Worm (Caenorhabditis elegans) whole organism, L4 larva: Measurements from ENCODE around the gene F37C4.6.

Source experiments
- F26F4.8 ChIP-seq: fragments of 200-800 bp; sonication (Bioruptor generic); conservative IDR thresholded peaks from 2 replicates; pipeline ENCODE4 v1.3.6; 2022; ENCODE audit warnings: missing genetic modification characterization, missing compliant biosample characterization
- F37D6.2 ChIP-seq: sonication (generic microtip); optimal IDR thresholded peaks from 2 replicates; lab custom pipeline; 2016; ENCODE audit warnings: mild to moderate bottlenecking, missing genetic modification characterization, missing compliant biosample characterization
- R02D3.7 ChIP-seq: fragments of 150-350 bp; sonication (generic microtip); optimal IDR thresholded peaks from 3 replicates; lab custom pipeline; 2014; ENCODE audit warnings: missing biosample characterization, missing genetic modification characterization
- T26A8.4 ChIP-seq: fragments of 200-800 bp; sonication (Bioruptor generic); IDR thresholded peaks from 2 replicates; pipeline ENCODE4 v1.3.6; 2022; ENCODE audit warnings: missing genetic modification characterization, missing compliant biosample characterization
- Y48G9A.11 ChIP-seq: fragments of 200-800 bp; sonication (Bioruptor generic); IDR thresholded peaks from 2 replicates; pipeline ENCODE4 v1.3.6; 2022; ENCODE audit warnings: missing genetic modification reagents, missing genetic modification characterization, missing compliant biosample characterization
- ama-1 ChIP-seq: fragments of 150-350 bp; optimal IDR thresholded peaks from 2 replicates; lab custom pipeline; 2014; ENCODE audit warnings: inconsistent platforms, mixed read lengths
- ceh-82 ChIP-seq: sonication (generic microtip); optimal IDR thresholded peaks from 2 replicates; lab custom pipeline; 2017; ENCODE audit warnings: missing biosample characterization, missing genetic modification characterization
- daf-16 ChIP-seq, 3 experiments: sonication (generic microtip); optimal IDR thresholded peaks; 2 replicates each; lab custom pipeline; 2016 to 2017; ENCODE audit warnings: missing genetic modification characterization in 3 of 3, missing genetic modification reagents in 3 of 3, mild to moderate bottlenecking in 2 of 3, missing compliant biosample characterization in 2 of 3, missing biosample characterization in 1 of 3, moderate library complexity in 1 of 3
- daf-19 ChIP-seq: fragments of 200-800 bp; sonication (Bioruptor generic); conservative IDR thresholded peaks from 2 replicates; pipeline ENCODE4 v1.3.6; 2022; ENCODE audit warnings: missing genetic modification characterization, missing compliant biosample characterization
- daf-8 ChIP-seq: fragments of 200-800 bp; sonication (Bioruptor generic); IDR thresholded peaks from 2 replicates; pipeline ENCODE4 v1.3.6; 2022; ENCODE audit warnings: missing genetic modification characterization, missing compliant biosample characterization
- dmd-6 ChIP-seq: fragments of 200-800 bp; sonication (Bioruptor generic); IDR thresholded peaks from 2 replicates; pipeline ENCODE4 v1.3.6; 2022; ENCODE audit warnings: missing genetic modification reagents, missing genetic modification characterization, missing compliant biosample characterization
- dmd-8 ChIP-seq: fragments of 200-800 bp; sonication (Bioruptor generic); IDR thresholded peaks from 2 replicates; pipeline ENCODE4 v1.3.6; 2022; ENCODE audit warnings: missing genetic modification characterization, missing compliant biosample characterization
- dmd-9 ChIP-seq: fragments of 200-800 bp; sonication (Bioruptor generic); IDR thresholded peaks from 2 replicates; pipeline ENCODE4 v1.3.6; 2022; ENCODE audit warnings: missing genetic modification reagents, missing genetic modification characterization, missing compliant biosample characterization
- dpl-1 ChIP-seq: fragments of 150-350 bp; optimal IDR thresholded peaks from 2 replicates; lab custom pipeline; 2014; ENCODE audit warnings: missing biosample characterization, missing genetic modification reagents, missing genetic modification characterization
- dve-1 ChIP-seq: sonication (generic microtip); optimal IDR thresholded peaks from 2 replicates; lab custom pipeline; 2017; ENCODE audit warnings: antibody characterized with exemption, mild to moderate bottlenecking, missing genetic modification characterization, missing compliant biosample characterization; ENCODE audit not compliant: insufficient read depth
- egl-27 ChIP-seq: sonication (generic microtip); optimal IDR thresholded peaks from 3 replicates; lab custom pipeline; 2017; ENCODE audit warnings: missing biosample characterization, missing genetic modification reagents, missing genetic modification characterization
- fos-1 ChIP-seq: fragments of 150-350 bp; optimal IDR thresholded peaks from 2 replicates; lab custom pipeline; 2014; ENCODE audit warnings: missing biosample characterization, missing genetic modification characterization
- gei-8 ChIP-seq: fragments of 200-800 bp; sonication (Bioruptor generic); optimal IDR thresholded peaks from 2 replicates; lab custom pipeline; 2018; ENCODE audit warnings: mild to moderate bottlenecking, missing genetic modification characterization, missing compliant biosample characterization
- hif-1 ChIP-seq, 2 experiments: sonication (generic microtip); optimal IDR thresholded peaks; 2 replicates each; lab custom pipeline; 2016 to 2017; ENCODE audit warnings: missing compliant biosample characterization in 2 of 2, missing genetic modification characterization in 2 of 2, missing genetic modification reagents in 2 of 2, missing genotype in 2 of 2, mild to moderate bottlenecking in 1 of 2
- hlh-11 ChIP-seq: fragments of 200-800 bp; sonication (Bioruptor generic); optimal IDR thresholded peaks from 2 replicates; lab custom pipeline; 2018; ENCODE audit warnings: mild to moderate bottlenecking, missing genetic modification characterization, missing compliant biosample characterization
- hlh-30 ChIP-seq: sonication (generic microtip); optimal IDR thresholded peaks from 2 replicates; lab custom pipeline; 2017; ENCODE audit warnings: antibody characterized with exemption, mild to moderate bottlenecking, missing genetic modification characterization, missing compliant biosample characterization; ENCODE audit not compliant: insufficient read depth
- hmg-1.1 ChIP-seq: fragments of 200-800 bp; sonication (Bioruptor generic); IDR thresholded peaks from 2 replicates; pipeline ENCODE4 v1.3.6; 2022; ENCODE audit warnings: missing genetic modification reagents, missing genetic modification characterization, missing compliant biosample characterization
- lin-29 ChIP-seq: fragments of 200-800 bp; sonication (Bioruptor generic); IDR thresholded peaks from 2 replicates; pipeline ENCODE4 v1.3.6; 2022; ENCODE audit warnings: missing genetic modification reagents, missing genetic modification characterization, missing compliant biosample characterization
- lin-39 ChIP-seq: fragments of 150-350 bp; optimal IDR thresholded peaks from 2 replicates; lab custom pipeline; 2014; ENCODE audit warnings: missing biosample characterization, missing genetic modification reagents, missing genetic modification characterization
- lsy-2 ChIP-seq, 2 experiments: fragments of 150-350 bp in 1 of 2; sonication (generic microtip) in 1 of 2; optimal IDR thresholded peaks; 2 replicates each; lab custom pipeline; 2014 to 2017; ENCODE audit warnings: missing biosample characterization in 2 of 2, missing genetic modification characterization in 2 of 2
- madf-5 ChIP-seq, 2 experiments: fragments of 200-800 bp; sonication (Bioruptor generic); IDR thresholded peaks; 2 replicates each; pipeline ENCODE4 v1.3.6; 2022; ENCODE audit warnings: missing compliant biosample characterization in 2 of 2, missing genetic modification characterization in 2 of 2
- madf-9 ChIP-seq: fragments of 200-800 bp; sonication (Bioruptor generic); conservative IDR thresholded peaks from 2 replicates; pipeline ENCODE4 v1.3.6; 2022; ENCODE audit warnings: missing genetic modification reagents, missing genetic modification characterization, missing compliant biosample characterization
- mdl-1 ChIP-seq, 2 experiments: fragments of 150-350 bp in 1 of 2; sonication (generic microtip) in 1 of 2; optimal IDR thresholded peaks; 2 replicates each; lab custom pipeline; 2014 to 2017; ENCODE audit warnings: missing biosample characterization in 2 of 2, missing genetic modification characterization in 2 of 2
- mep-1 ChIP-seq: fragments of 150-350 bp; sonication (generic microtip); optimal IDR thresholded peaks from 3 replicates; lab custom pipeline; 2014; ENCODE audit warnings: missing biosample characterization, missing genetic modification characterization
- mes-2 ChIP-seq: sonication (generic microtip); optimal IDR thresholded peaks from 2 replicates; lab custom pipeline; 2016; ENCODE audit warnings: missing genotype, mild to moderate bottlenecking, missing genetic modification characterization, missing compliant biosample characterization; ENCODE audit not compliant: poor library complexity, severe bottlenecking
- mxl-2 ChIP-seq: fragments of 200-800 bp; sonication (Bioruptor generic); conservative IDR thresholded peaks from 2 replicates; pipeline ENCODE4 v1.3.6; 2022; ENCODE audit warnings: missing genetic modification reagents, missing genetic modification characterization, missing compliant biosample characterization
- nhr-10 ChIP-seq: fragments of 150-350 bp; optimal IDR thresholded peaks from 2 replicates; lab custom pipeline; 2014; ENCODE audit warnings: missing biosample characterization, missing genetic modification characterization
- nhr-11 ChIP-seq: fragments of 150-350 bp; optimal IDR thresholded peaks from 2 replicates; lab custom pipeline; 2014; ENCODE audit warnings: missing biosample characterization, missing genetic modification characterization
- nhr-237 ChIP-seq: sonication (generic microtip); optimal IDR thresholded peaks from 2 replicates; lab custom pipeline; 2017; ENCODE audit warnings: missing biosample characterization, missing genetic modification characterization
- nhr-25 ChIP-seq: sonication (generic microtip); optimal IDR thresholded peaks from 2 replicates; lab custom pipeline; 2017; ENCODE audit warnings: missing genetic modification characterization, mild to moderate bottlenecking, missing compliant biosample characterization, antibody characterized with exemption, moderate library complexity, borderline replicate concordance; ENCODE audit not compliant: insufficient read depth
- nhr-28 ChIP-seq: fragments of 150-350 bp; optimal IDR thresholded peaks from 2 replicates; lab custom pipeline; 2014; ENCODE audit warnings: missing biosample characterization, missing genetic modification characterization
- nhr-6 ChIP-seq: fragments of 150-350 bp; optimal IDR thresholded peaks from 2 replicates; lab custom pipeline; 2014; ENCODE audit warnings: missing biosample characterization, missing genetic modification characterization
- nhr-77 ChIP-seq: fragments of 150-350 bp; optimal IDR thresholded peaks from 2 replicates; lab custom pipeline; 2014; ENCODE audit warnings: missing biosample characterization, missing genetic modification characterization
- pha-4 ChIP-seq, 2 experiments: fragments of 150-350 bp in 1 of 2; fragments of 200-800 bp in 1 of 2; sonication (Bioruptor generic) in 1 of 2; IDR thresholded peaks in 1 of 2; optimal IDR thresholded peaks in 1 of 2; 2 replicates each; pipeline versions ENCODE4 v1.3.6 to Lab custom; 2014 to 2022; ENCODE audit warnings: missing genetic modification characterization in 2 of 2, missing genetic modification reagents in 2 of 2, missing biosample characterization in 1 of 2, missing compliant biosample characterization in 1 of 2
- sdz-12 ChIP-seq: fragments of 200-800 bp; sonication (Bioruptor generic); optimal IDR thresholded peaks from 2 replicates; lab custom pipeline; 2018; ENCODE audit warnings: mild to moderate bottlenecking, missing genetic modification characterization, missing compliant biosample characterization
- set-16 ChIP-seq: fragments of 200-800 bp; sonication (Bioruptor generic); IDR thresholded peaks from 2 replicates; pipeline ENCODE4 v1.3.6; 2022; ENCODE audit warnings: missing genetic modification reagents, missing genetic modification characterization, missing compliant biosample characterization
- spr-3 ChIP-seq: fragments of 200-800 bp; sonication (Bioruptor generic); optimal IDR thresholded peaks from 2 replicates; lab custom pipeline; 2018; ENCODE audit warnings: mild to moderate bottlenecking, missing genetic modification characterization, missing compliant biosample characterization
- unc-62 ChIP-seq, 3 experiments: fragments of 150-350 bp in 1 of 3; sonication (generic microtip); optimal IDR thresholded peaks in 2 of 3; peaks in 1 of 3; 1 replicate in 1 of 3; 2 replicates in 2 of 3; lab custom pipeline; 2014 to 2017; ENCODE audit warnings: missing biosample characterization in 3 of 3, missing genetic modification characterization in 3 of 3, missing genetic modification reagents in 3 of 3, missing genotype in 1 of 3
- vab-7 ChIP-seq: fragments of 200-800 bp; sonication (Bioruptor generic); IDR thresholded peaks from 2 replicates; pipeline ENCODE4 v1.3.6; 2022; ENCODE audit warnings: missing genetic modification reagents, missing genetic modification characterization, missing compliant biosample characterization
- zfp-3 ChIP-seq: fragments of 200-800 bp; sonication (Bioruptor generic); conservative IDR thresholded peaks from 2 replicates; pipeline ENCODE4 v1.3.6; 2022; ENCODE audit warnings: missing genetic modification reagents, missing genetic modification characterization, missing compliant biosample characterization
- ztf-11 ChIP-seq: fragments of 150-350 bp; optimal IDR thresholded peaks from 2 replicates; lab custom pipeline; 2014; ENCODE audit warnings: missing biosample characterization, missing genetic modification characterization

Gene F37C4.6

ce11 chrIV:3874417-3874816, 3.7 kb downstream of the F37C4.6 start:
- TF ChIP-seq spr-3 (GFP tag; lab: Kevin White, UChicago), result no peak
- TF ChIP-seq ama-1 (lab: Kevin White, UChicago), result peak; percentile 97
- TF ChIP-seq nhr-6 (tag; lab: Kevin White, UChicago), result peak; percentile 63
- TF ChIP-seq sdz-12 (GFP tag; lab: Kevin White, UChicago), result no peak
- 0 out of 2 replicates have a peak, but pooled peaks have one; percentile 34 for TF ChIP-seq T26A8.4 (GFP tag; lab: Robert Waterston, UW)
- no peak for TF ChIP-seq lin-39 (tag; lab: Kevin White, UChicago)
- peak; percentile 55 for TF ChIP-seq nhr-77 (tag; lab: Kevin White, UChicago)
- no peak for TF ChIP-seq Y48G9A.11 (GFP tag; lab: Robert Waterston, UW)
- TF ChIP-seq lin-29 (GFP tag; lab: Robert Waterston, UW), result no peak
- TF ChIP-seq R02D3.7 (tag; lab: Kevin White, UChicago), result no peak
- TF ChIP-seq dpl-1 (GFP tag; lab: Kevin White, UChicago), result peak; percentile 34
- TF ChIP-seq dve-1 (tag; lab: Kevin White, UChicago), result peak; percentile 51
- TF ChIP-seq mep-1 (tag; lab: Kevin White, UChicago), result peak; percentile 72
- no peak for TF ChIP-seq vab-7 (GFP tag; lab: Robert Waterston, UW)
- TF ChIP-seq fos-1, result no peak
- 0 out of 2 replicates have a peak, but pooled peaks have one; percentile 27 for TF ChIP-seq hmg-1.1 (GFP tag; lab: Robert Waterston, UW)
- peak; percentile 64 for TF ChIP-seq dmd-6 (GFP tag; lab: Robert Waterston, UW)
- no peak for TF ChIP-seq egl-27 (tag; lab: Kevin White, UChicago)
- TF ChIP-seq lsy-2 (tag; optimal IDR thresholded peaks at IDR 0.05; lab: Kevin White, UChicago), result peak in 1 of 2 experiments; percentile 36
- peak; percentile 71 for TF ChIP-seq hlh-11 (tag; lab: Kevin White, UChicago)
- TF ChIP-seq nhr-28 (tag; lab: Kevin White, UChicago), result peak; percentile 67
- peak in 1 of 2 experiments; percentile 8 for TF ChIP-seq mdl-1 (tag; optimal IDR thresholded peaks at IDR 0.05; lab: Kevin White, UChicago)
- no peak for TF ChIP-seq F26F4.8
- TF ChIP-seq daf-16 (GFP tag; optimal IDR thresholded peaks at IDR 0.05; lab: Kevin White, UChicago), result no peak
- peak; percentile 1 for TF ChIP-seq daf-16 (tag; optimal IDR thresholded peaks at IDR 0.05; lab: Kevin White, UChicago)
- TF ChIP-seq mes-2 (tag; lab: Kevin White, UChicago), result peak; percentile 43
- TF ChIP-seq nhr-11 (tag; lab: Kevin White, UChicago), result peak; percentile 14
- peak; percentile 28 for TF ChIP-seq hlh-30 (tag; lab: Kevin White, UChicago)
- TF ChIP-seq pha-4 (GFP tag; IDR thresholded peaks at IDR 0.05; lab: Robert Waterston, UW), result no peak
- TF ChIP-seq pha-4 (tag; optimal IDR thresholded peaks at IDR 0.05; lab: Kevin White, UChicago), result peak; percentile 7
- TF ChIP-seq dmd-9 (GFP tag; lab: Robert Waterston, UW), result no peak
- no peak for TF ChIP-seq madf-9 (GFP tag; lab: Robert Waterston, UW)
- no peak for TF ChIP-seq nhr-10 (tag; lab: Kevin White, UChicago)

ce11 chrIV:3873706-3874105, 4.4 kb downstream of the F37C4.6 start, which contains the start of gene F37C4.5:
Gene F37C4.5, minus strand, starts transcription at chrIV:3873806.
- no peak for TF ChIP-seq dve-1 (tag; lab: Kevin White, UChicago)
- no peak for TF ChIP-seq mep-1 (tag; lab: Kevin White, UChicago)
- TF ChIP-seq daf-19 (GFP tag; lab: Robert Waterston, UW), result no peak
- no peak for TF ChIP-seq dmd-8
- no peak for TF ChIP-seq mxl-2 (GFP tag; lab: Robert Waterston, UW)
- no peak for TF ChIP-seq daf-8 (GFP tag; lab: Robert Waterston, UW)
- no peak for TF ChIP-seq fos-1
- TF ChIP-seq madf-5 (GFP tag; IDR thresholded peaks at IDR 0.05; lab: Robert Waterston, UW), result no peak

ce11 chrIV:3873195-3873594, 4.9 kb downstream of the F37C4.6 start:
- TF ChIP-seq hif-1 (tag; optimal IDR thresholded peaks at IDR 0.05; lab: Kevin White, UChicago) (no peak), nhr-237 (tag; lab: Kevin White, UChicago) (no peak), F37D6.2 (tag; lab: Kevin White, UChicago) (no peak), gei-8 (GFP tag; lab: Kevin White, UChicago) (no peak), set-16 (peak; percentile 81), nhr-25 (tag; lab: Kevin White, UChicago) (no peak), nhr-6 (tag; lab: Kevin White, UChicago) (no peak), zfp-3 (GFP tag; lab: Robert Waterston, UW) (0 out of 2 replicates have a peak, but pooled peaks have one; percentile 12), lsy-2 (tag; optimal IDR thresholded peaks at IDR 0.05; lab: Kevin White, UChicago) (no peak), unc-62 (GFP tag; optimal IDR thresholded peaks at IDR 0.05 in 1 of 2; lab: Kevin White, UChicago) (peak in 1 of 2 experiments; percentile 81), unc-62 (tag; optimal IDR thresholded peaks at IDR 0.05; lab: Kevin White, UChicago) (no peak), ceh-82 (no peak), ztf-11 (tag; lab: Kevin White, UChicago) (no peak), vab-7 (GFP tag; lab: Robert Waterston, UW) (no peak)
